Worm (Caenorhabditis elegans) whole organism, mixed stage, embryonic: ENCODE measurements around the gene W07B8.4.

ENCODE experiments used
- bed-3 ChIP-seq: fragments of 200-800 bp; sonication (Bioruptor generic); optimal IDR thresholded peaks from 3 replicates; lab custom pipeline; 2018; ENCODE audit warnings: mild to moderate bottlenecking, missing genetic modification characterization, moderate library complexity, missing compliant biosample characterization
- elt-3 ChIP-seq: fragments of 150-350 bp; optimal IDR thresholded peaks from 2 replicates; lab custom pipeline; 2014; ENCODE audit warnings: missing biosample characterization, missing genetic modification characterization
- lsy-2 ChIP-seq: fragments of 150-350 bp; optimal IDR thresholded peaks from 2 replicates; lab custom pipeline; 2014; ENCODE audit warnings: missing biosample characterization, missing genetic modification characterization
- pha-4 ChIP-seq: fragments of 150-350 bp; optimal IDR thresholded peaks from 2 replicates; lab custom pipeline; 2018; ENCODE audit warnings: missing biosample characterization, missing genetic modification reagents, missing genetic modification characterization
- unc-62 ChIP-seq: fragments of 150-350 bp; optimal IDR thresholded peaks from 2 replicates; lab custom pipeline; 2014; ENCODE audit warnings: missing biosample characterization, missing genetic modification reagents, missing genetic modification characterization

DNA sequence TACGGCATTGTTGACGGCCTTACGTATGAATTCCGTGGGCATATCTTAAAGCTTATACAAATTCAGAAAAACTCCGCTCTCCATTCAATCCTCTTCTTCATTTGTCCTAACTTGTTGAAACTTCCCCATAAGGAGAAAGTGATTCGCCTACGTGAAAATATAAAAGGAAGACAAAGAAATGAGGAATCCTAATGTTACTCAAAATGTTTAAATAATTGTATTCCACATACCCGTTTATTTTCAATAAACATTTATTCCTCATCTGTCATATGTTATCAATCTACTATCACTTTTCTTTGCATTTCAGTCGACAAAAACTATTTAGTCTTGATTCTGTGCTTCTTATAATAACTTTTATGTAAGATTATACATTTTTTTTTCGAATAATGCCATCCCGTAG is 43.7 kb downstream of the W07B8.4 start, which contains the start of gene clec-203:
- no peak for TF ChIP-seq unc-62
- no peak for TF ChIP-seq lsy-2 (tag; lab: Kevin White, UChicago)
- no peak for TF ChIP-seq bed-3 (GFP tag; lab: Kevin White, UChicago)
- no peak for TF ChIP-seq elt-3 (tag; lab: Kevin White, UChicago)
- TF ChIP-seq pha-4 (tag; lab: Kevin White, UChicago) = no peak
